Worm (Caenorhabditis elegans): ENCODE data around the gene lys-5.

lys-5 gene

DNA sequence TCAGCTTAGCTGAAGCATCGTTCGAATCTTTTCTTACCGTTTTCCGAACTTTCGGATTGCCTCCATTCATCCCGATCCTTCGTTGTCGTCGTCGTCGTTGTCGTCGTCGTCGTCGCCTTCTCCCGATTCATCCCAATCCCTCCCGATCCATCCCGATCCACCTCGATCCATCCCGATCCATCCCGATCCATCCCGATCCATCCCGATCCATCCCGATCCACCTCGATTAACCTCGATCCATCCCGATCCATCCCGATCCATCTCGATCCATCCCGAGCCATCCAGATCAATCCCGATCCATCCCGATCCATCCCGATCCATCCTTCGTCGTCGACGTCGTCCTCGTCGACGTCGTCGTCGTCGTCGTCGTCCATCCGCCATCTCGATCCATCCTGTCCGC lies 8.8 kb downstream of the lys-5 start:
- TF ChIP-seq mab-9 (GFP tag; IDR thresholded peaks at IDR 0.05) (0 out of 2 replicates have a peak, but pooled peaks have one; percentile 12), ets-5 (GFP tag; IDR thresholded peaks at IDR 0.05) (0 out of 2 replicates have a peak, but pooled peaks have one; percentile 56)

DNA sequence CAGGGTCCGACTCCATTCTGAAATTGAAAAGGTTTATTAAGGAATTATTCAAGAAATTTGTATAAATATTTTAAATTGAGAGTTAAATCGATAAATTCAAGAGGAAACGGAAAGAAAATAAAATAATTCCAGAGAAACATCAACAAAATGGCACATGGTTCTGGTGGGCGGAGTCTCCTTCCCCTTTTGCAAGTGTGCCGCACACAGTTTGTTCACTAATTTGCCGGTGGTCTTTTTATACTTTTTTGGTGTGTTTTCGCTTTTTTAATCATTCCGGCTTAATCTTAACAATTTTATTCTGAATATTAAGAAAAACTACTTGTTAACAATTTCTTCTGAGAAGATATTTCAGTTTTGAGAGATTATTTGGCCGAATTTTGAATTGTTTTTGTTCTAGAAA lies 20.5 kb downstream of the lys-5 start, which contains the start of the genes ragc-1 and Y24F12A.1:
TSS of gene ragc-1 (minus strand) at position 25 of the 400 bp plus-strand sequence.
TSS of gene Y24F12A.1 (plus strand) at position 346 of the 400 bp plus-strand sequence.
- TF ChIP-seq sox-4 (tag; optimal IDR thresholded peaks at IDR 0.05): no peak
- TF ChIP-seq tbx-2 (tag; optimal IDR thresholded peaks at IDR 0.05): peak; percentile 24
- peak; percentile 26 for TF ChIP-seq lir-3 (tag; optimal IDR thresholded peaks at IDR 0.05; ENCODE audit: poor library complexity)
- TF ChIP-seq nhr-20 (tag; optimal IDR thresholded peaks at IDR 0.05): peak; percentile 47
- TF ChIP-seq elt-3 (tag; optimal IDR thresholded peaks at IDR 0.05): peak in 1 of 6 experiments; percentile 66
- peak; percentile 34 for TF ChIP-seq dsc-1 (tag; optimal IDR thresholded peaks at IDR 0.05)
- TF ChIP-seq irx-1 (tag; optimal IDR thresholded peaks at IDR 0.05): no peak
- peak; percentile 28 to 64 (median 44) for TF ChIP-seq dpl-1 (GFP tag; optimal IDR thresholded peaks at IDR 0.05)
- TF ChIP-seq egl-13 (tag; optimal IDR thresholded peaks at IDR 0.05): no peak
- peak; percentile 38 for TF ChIP-seq mep-1 (tag; optimal IDR thresholded peaks at IDR 0.05)
- peak; percentile 28 to 48 for TF ChIP-seq efl-1 (optimal IDR thresholded peaks at IDR 0.05)
- peak; percentile 53 to 92 for TF ChIP-seq efl-1 (GFP tag; optimal IDR thresholded peaks at IDR 0.05 in 1 of 2)
- TF ChIP-seq swsn-7 (tag; optimal IDR thresholded peaks at IDR 0.05): peak; percentile 39
- no peak for TF ChIP-seq pqm-1 (tag; optimal IDR thresholded peaks at IDR 0.05)
- peak; percentile 30 for TF ChIP-seq nhr-19 (GFP tag; conservative IDR thresholded peaks at IDR 0.05)
- no peak for TF ChIP-seq ceh-8 (GFP tag; optimal IDR thresholded peaks at IDR 0.05)
- peak; percentile 55 for TF ChIP-seq lin-14 (GFP tag; optimal IDR thresholded peaks at IDR 0.05)
- peak; percentile 42 for TF ChIP-seq xbp-1 (tag; optimal IDR thresholded peaks at IDR 0.05)
- peak; percentile 48 for TF ChIP-seq rnt-1 (tag; optimal IDR thresholded peaks at IDR 0.05)
- peak; percentile 51 for TF ChIP-seq nhr-90 (tag; optimal IDR thresholded peaks at IDR 0.05; ENCODE audit: poor library complexity)
- TF ChIP-seq unc-130 (tag; optimal IDR thresholded peaks at IDR 0.05): peak; percentile 61
- TF ChIP-seq pax-3 (tag; optimal IDR thresholded peaks at IDR 0.05): no peak
- peak; percentile 53 for TF ChIP-seq C16A3.4 (tag; optimal IDR thresholded peaks at IDR 0.05)
- TF ChIP-seq ces-1 (GFP tag; optimal IDR thresholded peaks at IDR 0.05): no peak
- TF ChIP-seq lin-15B (tag; optimal IDR thresholded peaks at IDR 0.05): peak; percentile 13
- TF ChIP-seq unc-98 (GFP tag; IDR thresholded peaks at IDR 0.05): no peak
- TF ChIP-seq mdl-1 (tag; optimal IDR thresholded peaks at IDR 0.05): peak in 1 of 2 experiments; percentile 71
- TF ChIP-seq ceh-82 (tag; optimal IDR thresholded peaks at IDR 0.05): peak in 2 of 3 experiments; percentile 26 to 46
- no peak for TF ChIP-seq ztf-4 (tag; optimal IDR thresholded peaks at IDR 0.05)
- TF ChIP-seq blmp-1 (tag; optimal IDR thresholded peaks at IDR 0.05): peak; percentile 58
- peak; percentile 58 to 68 for TF ChIP-seq lsy-2 (tag; optimal IDR thresholded peaks at IDR 0.05)
- peak; percentile 29 to 61 for TF ChIP-seq lin-35 (GFP tag; optimal IDR thresholded peaks at IDR 0.05)
- peak; percentile 26 for TF ChIP-seq vab-15 (tag; optimal IDR thresholded peaks at IDR 0.05)
- TF ChIP-seq fos-1 (tag; optimal IDR thresholded peaks at IDR 0.05): no peak
- TF ChIP-seq snu-23 (GFP tag; optimal IDR thresholded peaks at IDR 0.05): peak; percentile 41
- TF ChIP-seq nhr-47 (tag; optimal IDR thresholded peaks at IDR 0.05): peak; percentile 41
- no peak for TF ChIP-seq C04F5.9 (tag; optimal IDR thresholded peaks at IDR 0.05)
- no peak for TF ChIP-seq unc-86 (tag; optimal IDR thresholded peaks at IDR 0.05)
- no peak for TF ChIP-seq Y116A8C.19 (tag; optimal IDR thresholded peaks at IDR 0.05; ENCODE audit: borderline replicate concordance)
- peak; percentile 52 for TF ChIP-seq nhr-71 (tag; optimal IDR thresholded peaks at IDR 0.05)
- TF ChIP-seq hlh-4 (tag; optimal IDR thresholded peaks at IDR 0.05): no peak
- peak; percentile 22 for TF ChIP-seq fkh-8 (tag; optimal IDR thresholded peaks at IDR 0.05)
- TF ChIP-seq skn-1 (tag; optimal IDR thresholded peaks at IDR 0.05): peak; percentile 54

All from whole organism, L1 larva.